Fruit fly (Drosophila melanogaster) whole organism, embryonic: ENCODE data around the gene CG5815.

Source experiments
- Abd-B ChIP-seq: fragments of 200-800 bp; sonication (Bioruptor generic); optimal IDR thresholded peaks from 2 replicates; lab custom pipeline; 2018; ENCODE audit warnings: missing biosample characterization, mild to moderate bottlenecking, missing genetic modification characterization, moderate library complexity
- CG12391 ChIP-seq: fragments of 200-800 bp; sonication (Bioruptor generic); optimal IDR thresholded peaks from 3 replicates; lab custom pipeline; 2018; ENCODE audit warnings: missing biosample characterization, mild to moderate bottlenecking, missing genetic modification characterization, moderate library complexity
- CG1603 ChIP-seq: fragments of 200-800 bp; sonication (Bioruptor generic); optimal IDR thresholded peaks from 2 replicates; lab custom pipeline; 2019; ENCODE audit warnings: missing biosample characterization, mild to moderate bottlenecking, missing genetic modification characterization, moderate library complexity
- CG17912 ChIP-seq: fragments of 200-800 bp; sonication (Bioruptor generic); optimal IDR thresholded peaks from 2 replicates; lab custom pipeline; 2018; ENCODE audit warnings: missing biosample characterization, mild to moderate bottlenecking, missing genetic modification characterization
- CG7372 ChIP-seq: fragments of 200-800 bp; sonication (Bioruptor generic); IDR thresholded peaks from 2 replicates; pipeline ENCODE4 v1.3.6; 2022; ENCODE audit warnings: missing biosample characterization, missing genetic modification characterization
- Hr39 ChIP-seq: fragments of >200 bp; optimal IDR thresholded peaks from 2 replicates; lab custom pipeline; 2017
- Nf-YB ChIP-seq: fragments of 200-800 bp; sonication (Bioruptor generic); optimal IDR thresholded peaks from 3 replicates; lab custom pipeline; 2019; ENCODE audit warnings: missing biosample characterization, mild to moderate bottlenecking, missing genetic modification characterization, moderate library complexity
- cato ChIP-seq: fragments of 200-800 bp; sonication (Bioruptor generic); optimal IDR thresholded peaks from 2 replicates; lab custom pipeline; 2016; ENCODE audit warnings: missing biosample characterization, missing genetic modification characterization, borderline replicate concordance
- corto ChIP-seq: fragments of 200-800 bp; sonication (Bioruptor generic); optimal IDR thresholded peaks from 2 replicates; lab custom pipeline; 2016; ENCODE audit warnings: missing biosample characterization, mild to moderate bottlenecking, missing genetic modification characterization, moderate library complexity
- jing ChIP-seq: fragments of 200-800 bp; sonication (Bioruptor generic); optimal IDR thresholded peaks from 2 replicates; lab custom pipeline; 2018; ENCODE audit warnings: missing biosample characterization, mild to moderate bottlenecking, missing genetic modification characterization
- lab ChIP-seq: fragments of 200-800 bp; sonication (Bioruptor generic); optimal IDR thresholded peaks from 3 replicates; lab custom pipeline; 2017; ENCODE audit warnings: missing biosample characterization, missing genetic modification characterization, mild to moderate bottlenecking, moderate library complexity, missing genetic modification reagents

dm6 chr3R:27094233-27094632, 18.1 kb upstream of the CG5815 start, which contains the start of gene CG14259:
- no peak for TF ChIP-seq CG17912
- no peak for TF ChIP-seq corto (GFP tag; lab: Kevin White, UChicago)
- no peak for TF ChIP-seq CG1603 (tag; lab: Kevin White, UChicago)
- no peak for TF ChIP-seq CG7372
- no peak for TF ChIP-seq Abd-B (GFP tag; lab: Kevin White, UChicago)
- no peak for TF ChIP-seq Hr39
- TF ChIP-seq cato (GFP tag; lab: Kevin White, UChicago): no peak
- TF ChIP-seq CG12391: no peak
- no peak for TF ChIP-seq jing
- no peak for TF ChIP-seq Nf-YB (GFP tag; lab: Kevin White, UChicago)
- TF ChIP-seq lab (GFP tag; lab: Kevin White, UChicago): no peak
